Worm (Caenorhabditis elegans): Measurements from ENCODE around the gene R13A1.3.
A peak's percentile ranks its signal among the peaks of the same experiment; 100 is the strongest.

DNA sequence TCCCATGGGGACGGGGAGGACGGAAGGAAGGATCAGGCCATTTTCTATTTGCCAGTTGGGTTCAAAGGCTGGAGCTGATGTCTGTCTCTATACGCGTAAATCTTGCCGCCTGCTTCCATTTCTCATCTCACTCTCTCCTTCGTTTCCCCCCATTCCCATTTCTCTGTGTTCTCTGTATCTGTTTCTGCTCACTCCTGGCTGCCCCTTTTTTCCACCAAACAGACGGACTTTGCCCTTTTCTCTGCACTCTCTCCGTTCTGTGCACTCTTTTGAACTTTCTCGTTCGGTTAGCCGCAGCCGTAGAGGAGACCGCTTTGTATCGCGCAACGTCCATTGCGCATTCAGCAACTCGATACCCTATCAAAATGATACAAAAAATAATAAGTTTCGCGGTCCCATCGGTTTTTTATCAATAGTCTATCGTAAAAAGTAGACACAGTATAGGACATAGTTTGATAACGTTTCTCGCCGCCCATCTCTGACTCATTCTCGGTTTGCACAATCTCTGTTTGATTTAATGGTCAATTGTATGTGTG lies 31.7 kb downstream of the R13A1.3 start:
- TF ChIP-seq hnd-1 (tag; optimal IDR thresholded peaks at IDR 0.05) (no peak), sea-1 (GFP tag; conservative IDR thresholded peaks at IDR 0.05) (0 out of 2 replicates have a peak, but pooled peaks have one; percentile 7), scrt-1 (GFP tag; IDR thresholded peaks at IDR 0.05) (no peak), ceh-36 (tag; optimal IDR thresholded peaks at IDR 0.05) (no peak), aly-1 (tag; optimal IDR thresholded peaks at IDR 0.05) (no peak), pes-1 (GFP tag; IDR thresholded peaks at IDR 0.05) (no peak), ama-1 (optimal IDR thresholded peaks at IDR 0.05) (no peak), hmbx-1 (tag; optimal IDR thresholded peaks at IDR 0.05) (no peak), hmg-4 (GFP tag; optimal IDR thresholded peaks at IDR 0.05) (peak; percentile 73), F13C5.2 (tag; optimal IDR thresholded peaks at IDR 0.05) (peak; percentile 74), flt-1 (GFP tag; IDR thresholded peaks at IDR 0.05) (no peak)
